Worm (Caenorhabditis elegans) whole organism, L4 larva: Measurements from ENCODE around the gene cest-33.

Source experiments
- D1046.2 ChIP-seq: fragments of 200-800 bp; sonication (Bioruptor generic); IDR thresholded peaks from 2 replicates; pipeline ENCODE4 v1.3.6; 2022; ENCODE audit warnings: missing genetic modification characterization, missing compliant biosample characterization
- R02D3.7 ChIP-seq: fragments of 150-350 bp; sonication (generic microtip); optimal IDR thresholded peaks from 3 replicates; lab custom pipeline; 2014; ENCODE audit warnings: missing biosample characterization, missing genetic modification characterization
- T26A8.4 ChIP-seq: fragments of 200-800 bp; sonication (Bioruptor generic); IDR thresholded peaks from 2 replicates; pipeline ENCODE4 v1.3.6; 2022; ENCODE audit warnings: missing genetic modification characterization, missing compliant biosample characterization
- Y75B8A.6 ChIP-seq: fragments of 200-800 bp; sonication (Bioruptor generic); IDR thresholded peaks from 2 replicates; pipeline ENCODE4 v1.3.6; 2022; ENCODE audit warnings: missing genetic modification reagents, missing genetic modification characterization, missing compliant biosample characterization
- ZK546.5 ChIP-seq, 2 experiments: sonication (generic microtip); optimal IDR thresholded peaks; 2 replicates each; lab custom pipeline; 2017; ENCODE audit warnings: missing biosample characterization in 2 of 2, missing genetic modification characterization in 2 of 2
- aha-1 ChIP-seq: fragments of 150-350 bp; peaks from one replicate; lab custom pipeline; 2014; ENCODE audit warnings: missing biosample characterization, missing genetic modification characterization
- aly-2 ChIP-seq: sonication (generic microtip); optimal IDR thresholded peaks from 2 replicates; lab custom pipeline; 2018; ENCODE audit warnings: missing biosample characterization, missing genetic modification characterization
- ceh-20 ChIP-seq: fragments of 200-800 bp; sonication (Bioruptor generic); IDR thresholded peaks from 2 replicates; pipeline ENCODE4 v1.3.6; 2022; ENCODE audit warnings: missing genetic modification reagents, missing genetic modification characterization, missing compliant biosample characterization
- ceh-28 ChIP-seq: fragments of 150-350 bp; optimal IDR thresholded peaks from 2 replicates; lab custom pipeline; 2014; ENCODE audit warnings: missing biosample characterization, missing genetic modification reagents, missing genetic modification characterization
- ceh-32 ChIP-seq: sonication (generic microtip); optimal IDR thresholded peaks from 2 replicates; lab custom pipeline; 2016; ENCODE audit warnings: mild to moderate bottlenecking, missing genetic modification characterization, missing compliant biosample characterization; ENCODE audit not compliant: poor library complexity
- ceh-44 ChIP-seq: fragments of 200-800 bp; sonication (Bioruptor generic); IDR thresholded peaks from 2 replicates; pipeline ENCODE4 v1.3.6; 2022; ENCODE audit warnings: missing genetic modification reagents, missing genetic modification characterization, missing compliant biosample characterization
- ceh-62 ChIP-seq: sonication (generic microtip); optimal IDR thresholded peaks from 2 replicates; lab custom pipeline; 2017; ENCODE audit warnings: missing biosample characterization, missing genetic modification characterization
- cey-2 ChIP-seq: sonication (generic microtip); optimal IDR thresholded peaks from 3 replicates; lab custom pipeline; 2017; ENCODE audit warnings: missing genetic modification characterization, mild to moderate bottlenecking, missing compliant biosample characterization, antibody characterized with exemption, borderline replicate concordance; ENCODE audit not compliant: insufficient read depth
- daf-16 ChIP-seq, 3 experiments: sonication (generic microtip); optimal IDR thresholded peaks; 2 replicates each; lab custom pipeline; 2016 to 2017; ENCODE audit warnings: missing genetic modification characterization in 3 of 3, missing genetic modification reagents in 3 of 3, mild to moderate bottlenecking in 2 of 3, missing compliant biosample characterization in 2 of 3, missing biosample characterization in 1 of 3, moderate library complexity in 1 of 3
- daf-8 ChIP-seq: fragments of 200-800 bp; sonication (Bioruptor generic); IDR thresholded peaks from 2 replicates; pipeline ENCODE4 v1.3.6; 2022; ENCODE audit warnings: missing genetic modification characterization, missing compliant biosample characterization
- dve-1 ChIP-seq: sonication (generic microtip); optimal IDR thresholded peaks from 2 replicates; lab custom pipeline; 2017; ENCODE audit warnings: antibody characterized with exemption, mild to moderate bottlenecking, missing genetic modification characterization, missing compliant biosample characterization; ENCODE audit not compliant: insufficient read depth
- egl-43 ChIP-seq: fragments of 200-800 bp; sonication (Bioruptor generic); IDR thresholded peaks from 2 replicates; pipeline ENCODE4 v1.3.6; 2022; ENCODE audit warnings: missing genetic modification reagents, missing genetic modification characterization, missing compliant biosample characterization
- fos-1 ChIP-seq: fragments of 150-350 bp; optimal IDR thresholded peaks from 2 replicates; lab custom pipeline; 2014; ENCODE audit warnings: missing biosample characterization, missing genetic modification characterization
- hlh-11 ChIP-seq: fragments of 200-800 bp; sonication (Bioruptor generic); optimal IDR thresholded peaks from 2 replicates; lab custom pipeline; 2018; ENCODE audit warnings: mild to moderate bottlenecking, missing genetic modification characterization, missing compliant biosample characterization
- lim-7 ChIP-seq: fragments of 200-800 bp; sonication (Bioruptor generic); IDR thresholded peaks from 2 replicates; pipeline ENCODE4 v1.3.6; 2022; ENCODE audit warnings: missing genetic modification characterization, missing compliant biosample characterization
- lin-1 ChIP-seq: fragments of 200-800 bp; sonication (Bioruptor generic); IDR thresholded peaks from 2 replicates; pipeline ENCODE4 v1.3.6; 2022; ENCODE audit warnings: missing genetic modification reagents, missing genetic modification characterization, missing compliant biosample characterization
- lin-13 ChIP-seq: fragments of 150-350 bp; optimal IDR thresholded peaks from 2 replicates; lab custom pipeline; 2014; ENCODE audit warnings: missing biosample characterization, missing genetic modification reagents, missing genetic modification characterization
- madf-5 ChIP-seq, 2 experiments: fragments of 200-800 bp; sonication (Bioruptor generic); IDR thresholded peaks; 2 replicates each; pipeline ENCODE4 v1.3.6; 2022; ENCODE audit warnings: missing compliant biosample characterization in 2 of 2, missing genetic modification characterization in 2 of 2
- madf-9 ChIP-seq: fragments of 200-800 bp; sonication (Bioruptor generic); conservative IDR thresholded peaks from 2 replicates; pipeline ENCODE4 v1.3.6; 2022; ENCODE audit warnings: missing genetic modification reagents, missing genetic modification characterization, missing compliant biosample characterization
- mep-1 ChIP-seq: fragments of 150-350 bp; sonication (generic microtip); optimal IDR thresholded peaks from 3 replicates; lab custom pipeline; 2014; ENCODE audit warnings: missing biosample characterization, missing genetic modification characterization
- mxl-3 ChIP-seq: fragments of 200-800 bp; sonication (Bioruptor generic); optimal IDR thresholded peaks from 2 replicates; lab custom pipeline; 2018; ENCODE audit warnings: mild to moderate bottlenecking, missing genetic modification characterization, missing compliant biosample characterization
- nhr-10 ChIP-seq: fragments of 150-350 bp; optimal IDR thresholded peaks from 2 replicates; lab custom pipeline; 2014; ENCODE audit warnings: missing biosample characterization, missing genetic modification characterization
- nhr-237 ChIP-seq: sonication (generic microtip); optimal IDR thresholded peaks from 2 replicates; lab custom pipeline; 2017; ENCODE audit warnings: missing biosample characterization, missing genetic modification characterization
- nhr-28 ChIP-seq: fragments of 150-350 bp; optimal IDR thresholded peaks from 2 replicates; lab custom pipeline; 2014; ENCODE audit warnings: missing biosample characterization, missing genetic modification characterization
- nhr-6 ChIP-seq: fragments of 150-350 bp; optimal IDR thresholded peaks from 2 replicates; lab custom pipeline; 2014; ENCODE audit warnings: missing biosample characterization, missing genetic modification characterization
- nhr-77 ChIP-seq: fragments of 150-350 bp; optimal IDR thresholded peaks from 2 replicates; lab custom pipeline; 2014; ENCODE audit warnings: missing biosample characterization, missing genetic modification characterization
- php-3 ChIP-seq: fragments of 200-800 bp; sonication (Bioruptor generic); IDR thresholded peaks from 2 replicates; pipeline ENCODE4 v1.3.6; 2022; ENCODE audit warnings: missing genetic modification reagents, missing genetic modification characterization, missing compliant biosample characterization
- pqm-1 ChIP-seq: sonication (generic microtip); optimal IDR thresholded peaks from 2 replicates; lab custom pipeline; 2017; ENCODE audit warnings: missing biosample characterization, missing genetic modification characterization
- tra-1 ChIP-seq: fragments of 200-800 bp; sonication (Bioruptor generic); IDR thresholded peaks from 2 replicates; pipeline ENCODE4 v1.3.6; 2022; ENCODE audit warnings: missing genetic modification reagents, missing genetic modification characterization, missing compliant biosample characterization
- unc-130 ChIP-seq: sonication (generic microtip); optimal IDR thresholded peaks from 2 replicates; lab custom pipeline; 2016; ENCODE audit warnings: missing genetic modification reagents, missing genetic modification characterization, missing compliant biosample characterization
- unc-62 ChIP-seq, 3 experiments: fragments of 150-350 bp in 1 of 3; sonication (generic microtip); optimal IDR thresholded peaks in 2 of 3; peaks in 1 of 3; 1 replicate in 1 of 3; 2 replicates in 2 of 3; lab custom pipeline; 2014 to 2017; ENCODE audit warnings: missing biosample characterization in 3 of 3, missing genetic modification characterization in 3 of 3, missing genetic modification reagents in 3 of 3, missing genotype in 1 of 3
- zfp-3 ChIP-seq: fragments of 200-800 bp; sonication (Bioruptor generic); conservative IDR thresholded peaks from 2 replicates; pipeline ENCODE4 v1.3.6; 2022; ENCODE audit warnings: missing genetic modification reagents, missing genetic modification characterization, missing compliant biosample characterization
- zip-2 ChIP-seq: fragments of 150-350 bp; optimal IDR thresholded peaks from 2 replicates; lab custom pipeline; 2014; ENCODE audit warnings: missing biosample characterization, missing genetic modification characterization

cest-33 gene

ce11 chrV:6400950-6401551, 35.6 kb upstream of the cest-33 start (continued):
- TF ChIP-seq lin-13 (GFP tag; lab: Kevin White, UChicago), result no peak
- TF ChIP-seq aha-1 (tag; lab: Kevin White, UChicago), result peak; percentile 3
- 0 out of 2 replicates have a peak, but pooled peaks have one; percentile 16 for TF ChIP-seq lin-1 (GFP tag; lab: Robert Waterston, UW)
- peak; percentile 59 for TF ChIP-seq mep-1
- TF ChIP-seq nhr-28 (tag; lab: Kevin White, UChicago), result peak; percentile 17
- peak; percentile 19; the same call in 1 of the 2 replicates for TF ChIP-seq lim-7 (GFP tag; lab: Robert Waterston, UW)
- peak; percentile 77 for TF ChIP-seq aly-2 (tag; lab: Kevin White, UChicago)
- peak; percentile 77 for TF ChIP-seq Y75B8A.6 (GFP tag; lab: Robert Waterston, UW)
- no peak for TF ChIP-seq madf-5 (GFP tag; IDR thresholded peaks at IDR 0.05; lab: Robert Waterston, UW)

ce11 chrV:6400528-6400927, 35.1 kb upstream of the cest-33 start:
- TF ChIP-seq dve-1 (tag; lab: Kevin White, UChicago) (peak; percentile 41), pqm-1 (tag; lab: Kevin White, UChicago) (peak; percentile 51), hlh-11 (tag; lab: Kevin White, UChicago) (peak; percentile 1), nhr-10 (tag; lab: Kevin White, UChicago) (no peak), T26A8.4 (GFP tag; lab: Robert Waterston, UW) (peak; percentile 62; the same call in 1 of the 2 replicates), daf-16 (GFP tag; optimal IDR thresholded peaks at IDR 0.05; lab: Kevin White, UChicago) (no peak), daf-16 (tag; optimal IDR thresholded peaks at IDR 0.05; lab: Kevin White, UChicago) (peak; percentile 90), mxl-3 (no peak), nhr-28 (tag; lab: Kevin White, UChicago) (peak; percentile 45), unc-130 (GFP tag; lab: Kevin White, UChicago) (no peak), ceh-62 (tag; lab: Kevin White, UChicago) (no peak), zfp-3 (GFP tag; lab: Robert Waterston, UW) (no peak), unc-62 (GFP tag; optimal IDR thresholded peaks at IDR 0.05 in 1 of 2; lab: Kevin White, UChicago) (no peak), unc-62 (tag; optimal IDR thresholded peaks at IDR 0.05; lab: Kevin White, UChicago) (no peak), php-3 (GFP tag; lab: Robert Waterston, UW) (0 out of 2 replicates have a peak, but pooled peaks have one; percentile 8), cey-2 (tag; lab: Kevin White, UChicago) (no peak), madf-9 (GFP tag; lab: Robert Waterston, UW) (no peak), daf-8 (GFP tag; lab: Robert Waterston, UW) (no peak), ceh-20 (GFP tag; lab: Robert Waterston, UW) (no peak)

- TF ChIP-seq ceh-44 (GFP tag; lab: Robert Waterston, UW) (no peak), zip-2 (no peak), ceh-28 (tag; lab: Kevin White, UChicago) (no peak), ceh-32 (tag; lab: Kevin White, UChicago) (no peak), nhr-77 (tag; lab: Kevin White, UChicago) (no peak), fos-1 (tag; lab: Kevin White, UChicago) (no peak), R02D3.7 (tag; lab: Kevin White, UChicago) (no peak), egl-43 (GFP tag; lab: Robert Waterston, UW) (no peak), lim-7 (GFP tag; lab: Robert Waterston, UW) (no peak), ZK546.5 (tag; optimal IDR thresholded peaks at IDR 0.05; lab: Kevin White, UChicago) (no peak), D1046.2 (GFP tag; lab: Robert Waterston, UW) (no peak), nhr-6 (no peak), nhr-10 (tag; lab: Kevin White, UChicago) (no peak), tra-1 (GFP tag; lab: Robert Waterston, UW) (no peak), nhr-237 (tag; lab: Kevin White, UChicago) (no peak)
Observed at ce11 chrV:6399831-6400230, 34.4 kb upstream of the cest-33 start, which contains the start of gene gfi-1. TSS of gene gfi-1 (minus strand) at chrV:6399931.
